Worm (Caenorhabditis elegans) whole organism, late embryonic: ENCODE data around the gene Y45F3A.4.

Experiments used
- C08G9.2 ChIP-seq: sonication (generic microtip); optimal IDR thresholded peaks from 2 replicates; lab custom pipeline; 2016; ENCODE audit warnings: mild to moderate bottlenecking, missing genetic modification characterization, moderate library complexity, missing compliant biosample characterization
- C38D4.7 ChIP-seq: fragments of 200-800 bp; sonication (Bioruptor generic); optimal IDR thresholded peaks from 2 replicates; lab custom pipeline; 2018; ENCODE audit warnings: mild to moderate bottlenecking, missing genetic modification characterization, moderate library complexity, missing compliant biosample characterization
- F13H6.1 ChIP-seq: sonication (generic microtip); optimal IDR thresholded peaks from 2 replicates; lab custom pipeline; 2016; ENCODE audit warnings: missing genetic modification characterization, missing compliant biosample characterization
- T23F11.4 ChIP-seq: fragments of 200-800 bp; sonication (Bioruptor generic); optimal IDR thresholded peaks from 2 replicates; lab custom pipeline; 2018; ENCODE audit warnings: mild to moderate bottlenecking, missing genetic modification characterization, missing compliant biosample characterization
- Y22D7AL.16 ChIP-seq: sonication (generic microtip); optimal IDR thresholded peaks from 2 replicates; lab custom pipeline; 2016; ENCODE audit warnings: missing genetic modification characterization, missing compliant biosample characterization
- ahr-1 ChIP-seq: sonication (generic microtip); optimal IDR thresholded peaks from 2 replicates; lab custom pipeline; 2016; ENCODE audit warnings: missing genetic modification characterization, missing compliant biosample characterization
- ama-1 ChIP-seq: fragments of 150-350 bp; optimal IDR thresholded peaks from 2 replicates; lab custom pipeline; 2014
- ceh-14 ChIP-seq: sonication (generic microtip); optimal IDR thresholded peaks from 2 replicates; lab custom pipeline; 2016; ENCODE audit warnings: missing genotype, missing genetic modification characterization, missing compliant biosample characterization
- ceh-18 ChIP-seq: sonication (generic microtip); optimal IDR thresholded peaks from 2 replicates; lab custom pipeline; 2016; ENCODE audit warnings: missing genetic modification characterization, missing compliant biosample characterization
- ceh-2 ChIP-seq: sonication (generic microtip); optimal IDR thresholded peaks from 2 replicates; lab custom pipeline; 2016; ENCODE audit warnings: missing genotype, missing genetic modification characterization, missing compliant biosample characterization
- ceh-24 ChIP-seq: sonication (generic microtip); optimal IDR thresholded peaks from 2 replicates; lab custom pipeline; 2016; ENCODE audit warnings: mild to moderate bottlenecking, missing genetic modification characterization, missing compliant biosample characterization
- ceh-34 ChIP-seq: sonication (generic microtip); optimal IDR thresholded peaks from 2 replicates; lab custom pipeline; 2016; ENCODE audit warnings: mild to moderate bottlenecking, missing genetic modification characterization, missing compliant biosample characterization
- ceh-45 ChIP-seq: fragments of 200-800 bp; sonication (Bioruptor generic); IDR thresholded peaks from 2 replicates; pipeline ENCODE4 v1.3.6; 2022; ENCODE audit warnings: missing genetic modification reagents, missing genetic modification characterization, missing compliant biosample characterization
- che-1 ChIP-seq: sonication (generic microtip); optimal IDR thresholded peaks from 2 replicates; lab custom pipeline; 2016; ENCODE audit warnings: mild to moderate bottlenecking, missing genetic modification characterization, missing compliant biosample characterization
- dve-1 ChIP-seq: sonication (generic microtip); optimal IDR thresholded peaks from 2 replicates; lab custom pipeline; 2017; ENCODE audit warnings: antibody characterized with exemption, mild to moderate bottlenecking, missing genetic modification characterization, missing compliant biosample characterization
- elt-2 ChIP-seq: sonication (generic microtip); optimal IDR thresholded peaks from 2 replicates; lab custom pipeline; 2016; ENCODE audit warnings: missing genetic modification reagents, missing genetic modification characterization, missing compliant biosample characterization
- elt-4 ChIP-seq: sonication (generic microtip); optimal IDR thresholded peaks from 2 replicates; lab custom pipeline; 2016; ENCODE audit warnings: missing genetic modification characterization, missing compliant biosample characterization
- eyg-1 ChIP-seq: sonication (generic microtip); optimal IDR thresholded peaks from 2 replicates; lab custom pipeline; 2016; ENCODE audit warnings: missing genotype, missing genetic modification characterization, missing compliant biosample characterization
- fax-1 ChIP-seq: sonication (generic microtip); optimal IDR thresholded peaks from 2 replicates; lab custom pipeline; 2016; ENCODE audit warnings: missing genotype, missing genetic modification characterization, missing compliant biosample characterization
- fkh-6 ChIP-seq: sonication (generic microtip); optimal IDR thresholded peaks from 2 replicates; lab custom pipeline; 2016; ENCODE audit warnings: missing genetic modification characterization, missing compliant biosample characterization
- gmeb-2 ChIP-seq: sonication (generic microtip); optimal IDR thresholded peaks from 2 replicates; lab custom pipeline; 2016; ENCODE audit warnings: missing genetic modification characterization, inconsistent platforms, missing compliant biosample characterization
- hlh-15 ChIP-seq: sonication (generic microtip); optimal IDR thresholded peaks from 2 replicates; lab custom pipeline; 2016; ENCODE audit warnings: missing genetic modification characterization, missing compliant biosample characterization
- hlh-30 ChIP-seq: sonication (generic microtip); optimal IDR thresholded peaks from 2 replicates; lab custom pipeline; 2017; ENCODE audit warnings: antibody characterized with exemption, missing genetic modification characterization, missing compliant biosample characterization; ENCODE audit not compliant: insufficient read depth
- hlh-6 ChIP-seq: sonication (generic microtip); optimal IDR thresholded peaks from 2 replicates; lab custom pipeline; 2016; ENCODE audit warnings: missing genotype, missing genetic modification characterization, missing compliant biosample characterization
- hlh-8 ChIP-seq: sonication (generic microtip); optimal IDR thresholded peaks from 2 replicates; lab custom pipeline; 2016; ENCODE audit warnings: missing genotype, missing genetic modification characterization, missing compliant biosample characterization
- lim-6 ChIP-seq: sonication (generic microtip); optimal IDR thresholded peaks from 2 replicates; lab custom pipeline; 2016; ENCODE audit warnings: missing genetic modification characterization, missing compliant biosample characterization
- madf-2 ChIP-seq: sonication (generic microtip); optimal IDR thresholded peaks from 2 replicates; lab custom pipeline; 2017; ENCODE audit warnings: missing genetic modification characterization, missing compliant biosample characterization
- mec-3 ChIP-seq: sonication (generic microtip); optimal IDR thresholded peaks from 2 replicates; lab custom pipeline; 2016; ENCODE audit warnings: borderline replicate concordance, missing genetic modification characterization, missing compliant biosample characterization
- nfya-1 ChIP-seq: sonication (generic microtip); optimal IDR thresholded peaks from 2 replicates; lab custom pipeline; 2017; ENCODE audit warnings: missing genetic modification characterization, mild to moderate bottlenecking, missing compliant biosample characterization, antibody characterized with exemption, moderate library complexity
- nhr-11 ChIP-seq: fragments of 150-350 bp; optimal IDR thresholded peaks from 2 replicates; lab custom pipeline; 2014; ENCODE audit warnings: missing biosample characterization, missing genetic modification characterization
- odd-2 ChIP-seq: sonication (generic microtip); optimal IDR thresholded peaks from 2 replicates; lab custom pipeline; 2017; ENCODE audit warnings: antibody characterized with exemption, mild to moderate bottlenecking, missing genetic modification characterization, missing compliant biosample characterization
- pat-9 ChIP-seq: fragments of 200-800 bp; sonication (Bioruptor generic); optimal IDR thresholded peaks from 2 replicates; lab custom pipeline; 2018; ENCODE audit warnings: mild to moderate bottlenecking, missing genetic modification characterization, moderate library complexity, missing compliant biosample characterization
- pax-1 ChIP-seq: fragments of 150-350 bp; optimal IDR thresholded peaks from 2 replicates; lab custom pipeline; 2014; ENCODE audit warnings: missing biosample characterization, missing genetic modification characterization
- pha-2 ChIP-seq: sonication (generic microtip); optimal IDR thresholded peaks from 2 replicates; lab custom pipeline; 2017; ENCODE audit warnings: mild to moderate bottlenecking, missing genetic modification characterization, missing compliant biosample characterization
- pha-4 ChIP-seq: fragments of 150-350 bp; optimal IDR thresholded peaks from 2 replicates; lab custom pipeline; 2018; ENCODE audit warnings: missing biosample characterization, missing genetic modification reagents, missing genetic modification characterization
- pqm-1 ChIP-seq: sonication (generic microtip); optimal IDR thresholded peaks from 2 replicates; lab custom pipeline; 2016; ENCODE audit warnings: missing genetic modification characterization, missing compliant biosample characterization
- pros-1 ChIP-seq: fragments of 150-350 bp; optimal IDR thresholded peaks from 2 replicates; lab custom pipeline; 2014; ENCODE audit warnings: missing biosample characterization, missing genetic modification reagents, missing genetic modification characterization
- ref-2 ChIP-seq: sonication (generic microtip); optimal IDR thresholded peaks from 2 replicates; lab custom pipeline; 2016; ENCODE audit warnings: missing genetic modification characterization, missing compliant biosample characterization
- rnt-1 ChIP-seq: sonication (generic microtip); optimal IDR thresholded peaks from 2 replicates; lab custom pipeline; 2016; ENCODE audit warnings: missing genetic modification characterization, missing compliant biosample characterization
- sdc-2 ChIP-seq: sonication (generic microtip); optimal IDR thresholded peaks from 2 replicates; lab custom pipeline; 2016; ENCODE audit warnings: missing genotype, missing genetic modification characterization, missing compliant biosample characterization
- sox-2 ChIP-seq: fragments of 200-800 bp; sonication (Bioruptor generic); IDR thresholded peaks from 2 replicates; pipeline ENCODE4 v1.3.6; 2022; ENCODE audit warnings: missing genetic modification reagents, missing genetic modification characterization, missing compliant biosample characterization
- tbx-7 ChIP-seq: sonication (generic microtip); optimal IDR thresholded peaks from 2 replicates; lab custom pipeline; 2016; ENCODE audit warnings: missing genotype, missing genetic modification characterization, missing compliant biosample characterization
- ttx-3 ChIP-seq: sonication (generic microtip); optimal IDR thresholded peaks from 2 replicates; lab custom pipeline; 2016; ENCODE audit warnings: missing genetic modification reagents, missing genetic modification characterization, missing compliant biosample characterization
- unc-3 ChIP-seq, 2 experiments: fragments of 200-800 bp in 1 of 2; sonication (Bioruptor generic) in 1 of 2; sonication (generic microtip) in 1 of 2; conservative IDR thresholded peaks in 1 of 2; optimal IDR thresholded peaks in 1 of 2; 2 replicates each; pipeline versions ENCODE4 v1.3.6 to Lab custom; 2016 to 2022; ENCODE audit warnings: missing compliant biosample characterization in 2 of 2, missing genetic modification characterization in 2 of 2, missing genetic modification reagents in 1 of 2
- unc-42 ChIP-seq: sonication (generic microtip); optimal IDR thresholded peaks from 2 replicates; lab custom pipeline; 2016; ENCODE audit warnings: missing genotype, missing genetic modification characterization, missing compliant biosample characterization
- unc-55 ChIP-seq: sonication (generic microtip); optimal IDR thresholded peaks from 2 replicates; lab custom pipeline; 2017; ENCODE audit warnings: missing biosample characterization, missing genetic modification reagents, missing genetic modification characterization
- unc-86 ChIP-seq: sonication (generic microtip); optimal IDR thresholded peaks from 2 replicates; lab custom pipeline; 2016; ENCODE audit warnings: missing genetic modification characterization, missing compliant biosample characterization
- zip-5 ChIP-seq: sonication (generic microtip); optimal IDR thresholded peaks from 2 replicates; lab custom pipeline; 2016; ENCODE audit warnings: missing genetic modification characterization, missing compliant biosample characterization
- ztf-16 ChIP-seq: sonication (generic microtip); optimal IDR thresholded peaks from 2 replicates; lab custom pipeline; 2017; ENCODE audit warnings: missing genetic modification characterization, missing compliant biosample characterization

Y45F3A.4 gene

DNA sequence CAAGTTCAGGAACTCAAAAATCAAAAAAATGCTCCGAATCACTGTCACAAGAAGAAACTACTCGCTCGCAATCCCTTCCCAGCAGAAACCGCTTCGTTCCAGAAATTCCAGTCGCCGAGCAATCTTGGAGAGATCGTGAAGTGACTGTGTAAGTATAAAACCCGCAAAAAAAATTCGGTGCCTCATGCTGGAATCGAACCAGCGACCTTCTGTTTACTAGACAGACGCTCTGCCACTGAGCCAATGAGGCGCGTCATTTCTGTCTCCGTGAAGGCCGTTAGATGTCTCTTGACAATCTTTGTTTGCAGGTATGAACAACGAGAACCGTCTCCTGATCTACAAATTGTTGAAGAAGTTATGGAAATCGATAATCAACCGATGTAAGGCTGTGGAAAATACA is 49.3 kb upstream of the Y45F3A.4 start (continued):
- no peak for TF ChIP-seq pros-1 (tag; lab: Kevin White, UChicago)
- TF ChIP-seq elt-2 (tag; lab: Kevin White, UChicago) = peak; percentile 76
- no peak for TF ChIP-seq ceh-24 (tag; lab: Kevin White, UChicago)
- TF ChIP-seq ceh-14 (tag; lab: Kevin White, UChicago) = no peak
- no peak for TF ChIP-seq pha-4 (tag; lab: Kevin White, UChicago)
- TF ChIP-seq unc-55 = no peak
- peak; percentile 27 for TF ChIP-seq sdc-2
- TF ChIP-seq dve-1 (tag; lab: Kevin White, UChicago) = peak; percentile 53
- peak; percentile 77 for TF ChIP-seq sox-2
- TF ChIP-seq pax-1 (tag; lab: Kevin White, UChicago) = no peak
- TF ChIP-seq ceh-34 (tag; lab: Kevin White, UChicago) = peak; percentile 41
- TF ChIP-seq madf-2 = peak; percentile 63
- no peak for TF ChIP-seq tbx-7
- peak; percentile 58 for TF ChIP-seq fax-1
- no peak for TF ChIP-seq lim-6 (tag; lab: Kevin White, UChicago)
- TF ChIP-seq gmeb-2 (tag; lab: Kevin White, UChicago) = peak; percentile 43
- peak; percentile 65 for TF ChIP-seq pat-9 (tag; lab: Kevin White, UChicago)
- no peak for TF ChIP-seq ahr-1 (tag; lab: Kevin White, UChicago)
- no peak for TF ChIP-seq zip-5 (tag; lab: Kevin White, UChicago)
- TF ChIP-seq hlh-6 = peak; percentile 75

DNA sequence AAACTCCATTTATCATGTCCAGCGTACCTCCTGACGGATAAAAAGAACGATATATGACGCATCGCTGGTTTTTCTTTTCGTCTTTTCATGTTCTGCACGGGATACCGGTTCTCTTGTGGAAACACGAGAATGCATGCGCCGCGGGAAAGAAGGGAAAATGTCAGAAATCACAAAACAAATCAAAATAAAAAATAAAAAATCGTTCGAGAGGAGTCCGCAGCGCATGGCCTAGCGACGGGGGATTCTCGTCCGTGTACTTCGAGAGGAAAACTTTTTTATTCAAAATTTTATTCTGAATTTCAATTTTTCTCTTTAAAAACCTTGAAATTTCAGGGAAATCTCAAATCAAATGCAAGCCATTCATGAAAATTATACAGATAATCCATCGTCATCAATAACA is 46.0 kb upstream of the Y45F3A.4 start, which contains the start of the genes lron-10 and hpr-9:
lron-10 (minus strand) TSS at position 162 of the 400 bp plus-strand sequence.
hpr-9 (plus strand) TSS at position 344 of the 400 bp plus-strand sequence.
- TF ChIP-seq eyg-1 (tag; lab: Kevin White, UChicago) = no peak
- TF ChIP-seq ztf-16 (tag; lab: Kevin White, UChicago) = no peak
- TF ChIP-seq pax-1 (tag; lab: Kevin White, UChicago) = no peak
- TF ChIP-seq tbx-7 = peak; percentile 79
- no peak for TF ChIP-seq pha-2 (tag; lab: Kevin White, UChicago)
- TF ChIP-seq ceh-34 (tag; lab: Kevin White, UChicago) = peak; percentile 42
- no peak for TF ChIP-seq pqm-1 (tag; lab: Kevin White, UChicago)
- no peak for TF ChIP-seq odd-2 (tag; lab: Kevin White, UChicago)
- peak; percentile 12 for TF ChIP-seq ceh-14 (tag; lab: Kevin White, UChicago)
- no peak for TF ChIP-seq sox-2
- no peak for TF ChIP-seq Y22D7AL.16 (tag; lab: Kevin White, UChicago)
- TF ChIP-seq fkh-6 (tag; lab: Kevin White, UChicago) = peak; percentile 50
- no peak for TF ChIP-seq nhr-11 (tag; lab: Kevin White, UChicago)
- TF ChIP-seq che-1 (tag; lab: Kevin White, UChicago) = no peak
- TF ChIP-seq madf-2 = no peak
- TF ChIP-seq pros-1 (tag; lab: Kevin White, UChicago) = no peak
- TF ChIP-seq hlh-6 = no peak
- TF ChIP-seq zip-5 (tag; lab: Kevin White, UChicago) = peak; percentile 55
- no peak for TF ChIP-seq unc-3 (GFP tag; conservative IDR thresholded peaks at IDR 0.05; lab: Robert Waterston, UW)
- peak; percentile 34 for TF ChIP-seq unc-3 (tag; optimal IDR thresholded peaks at IDR 0.05; lab: Kevin White, UChicago)
- TF ChIP-seq lim-6 (tag; lab: Kevin White, UChicago) = no peak
- TF ChIP-seq unc-42 (tag; lab: Kevin White, UChicago) = no peak
- no peak for TF ChIP-seq ama-1 (lab: Kevin White, UChicago)
- no peak for TF ChIP-seq ceh-45 (GFP tag; lab: Robert Waterston, UW)
- TF ChIP-seq C38D4.7 (GFP tag; lab: Kevin White, UChicago) = no peak
- no peak for TF ChIP-seq hlh-30 (tag; lab: Kevin White, UChicago)
- TF ChIP-seq elt-4 (tag; lab: Kevin White, UChicago) = no peak
- TF ChIP-seq unc-86 (tag; lab: Kevin White, UChicago) = no peak
- no peak for TF ChIP-seq ttx-3 (tag; lab: Kevin White, UChicago)
- no peak for TF ChIP-seq sdc-2
- TF ChIP-seq nfya-1 = no peak
- TF ChIP-seq hlh-8 (tag; lab: Kevin White, UChicago) = peak; percentile 10
- peak; percentile 8 for TF ChIP-seq dve-1 (tag; lab: Kevin White, UChicago)
- TF ChIP-seq fax-1 = peak; percentile 33
- peak; percentile 87 for TF ChIP-seq C08G9.2
- TF ChIP-seq elt-2 (tag; lab: Kevin White, UChicago) = peak; percentile 23
- TF ChIP-seq T23F11.4 (GFP tag; lab: Kevin White, UChicago) = no peak
- TF ChIP-seq rnt-1 = peak; percentile 3
- peak; percentile 57 for TF ChIP-seq F13H6.1 (tag; lab: Kevin White, UChicago)
- no peak for TF ChIP-seq ceh-18 (tag; lab: Kevin White, UChicago)
- peak; percentile 80 for TF ChIP-seq ceh-2
- peak; percentile 60 for TF ChIP-seq mec-3 (tag; lab: Kevin White, UChicago)
- peak; percentile 6 for TF ChIP-seq ref-2 (tag; lab: Kevin White, UChicago)
- no peak for TF ChIP-seq ahr-1 (tag; lab: Kevin White, UChicago)
- no peak for TF ChIP-seq hlh-15 (tag; lab: Kevin White, UChicago)
